Worm (Caenorhabditis elegans) whole organism, L3 larva: ENCODE results near the gene hid-1.

Experiments
- ZK546.5 ChIP-seq: sonication (generic microtip); optimal IDR thresholded peaks from 2 replicates; lab custom pipeline; 2017; ENCODE audit warnings: missing biosample characterization, missing genetic modification characterization
- ama-1 ChIP-seq: fragments of 150-350 bp; optimal IDR thresholded peaks from 2 replicates; lab custom pipeline; 2018
- ceh-16 ChIP-seq: sonication (generic microtip); optimal IDR thresholded peaks from 2 replicates; lab custom pipeline; 2017; ENCODE audit warnings: missing biosample characterization, missing genetic modification characterization
- ceh-28 ChIP-seq: fragments of 150-350 bp; optimal IDR thresholded peaks from 2 replicates; lab custom pipeline; 2014; ENCODE audit warnings: missing biosample characterization, missing genetic modification reagents, missing genetic modification characterization
- ceh-82 ChIP-seq: fragments of 150-350 bp; optimal IDR thresholded peaks from 2 replicates; lab custom pipeline; 2014; ENCODE audit warnings: missing biosample characterization, missing genetic modification characterization
- ceh-9 ChIP-seq: sonication (generic microtip); optimal IDR thresholded peaks from 2 replicates; lab custom pipeline; 2018; ENCODE audit warnings: missing biosample characterization, missing genetic modification characterization
- egl-27 ChIP-seq: sonication (generic microtip); optimal IDR thresholded peaks from 4 replicates; lab custom pipeline; 2017; ENCODE audit warnings: missing biosample characterization, missing genetic modification reagents, missing genetic modification characterization
- egl-5 ChIP-seq: fragments of 150-350 bp; optimal IDR thresholded peaks from 2 replicates; lab custom pipeline; 2017; ENCODE audit warnings: missing biosample characterization, missing genetic modification reagents, missing genetic modification characterization, inconsistent platforms
- elt-1 ChIP-seq: fragments of 150-350 bp; optimal IDR thresholded peaks from 2 replicates; lab custom pipeline; 2014; ENCODE audit warnings: missing biosample characterization, missing genetic modification characterization
- elt-2 ChIP-seq: sonication (generic microtip); optimal IDR thresholded peaks from 2 replicates; lab custom pipeline; 2016; ENCODE audit warnings: missing genetic modification reagents, mild to moderate bottlenecking, missing genetic modification characterization, missing compliant biosample characterization
- elt-3 ChIP-seq, 3 experiments: fragments of 150-350 bp in 1 of 3; sonication (generic microtip) in 2 of 3; optimal IDR thresholded peaks; 2 replicates in 2 of 3; 4 replicates in 1 of 3; lab custom pipeline; 2014 to 2017; ENCODE audit warnings: missing biosample characterization in 3 of 3, missing genetic modification characterization in 3 of 3
- eor-1 ChIP-seq, 2 experiments: fragments of 150-350 bp; optimal IDR thresholded peaks; 2 replicates each; lab custom pipeline; 2014 to 2018; ENCODE audit warnings: missing biosample characterization in 2 of 2, missing genetic modification characterization in 2 of 2
- fkh-10 ChIP-seq: sonication (generic microtip); optimal IDR thresholded peaks from 2 replicates; lab custom pipeline; 2017; ENCODE audit warnings: missing biosample characterization, missing genetic modification reagents, missing genetic modification characterization
- hmg-11 ChIP-seq: sonication (generic microtip); optimal IDR thresholded peaks from 2 replicates; lab custom pipeline; 2016; ENCODE audit warnings: missing genetic modification characterization, missing compliant biosample characterization
- jun-1 ChIP-seq: fragments of 150-350 bp; optimal IDR thresholded peaks from 2 replicates; lab custom pipeline; 2014; ENCODE audit warnings: missing biosample characterization, missing genetic modification reagents, missing genetic modification characterization
- lin-39 ChIP-seq: fragments of 150-350 bp; optimal IDR thresholded peaks from 2 replicates; lab custom pipeline; 2018; ENCODE audit warnings: missing biosample characterization, missing genetic modification reagents, missing genetic modification characterization
- lsy-12 ChIP-seq: sonication (generic microtip); optimal IDR thresholded peaks from 2 replicates; lab custom pipeline; 2016; ENCODE audit warnings: mild to moderate bottlenecking, missing genetic modification characterization, missing compliant biosample characterization
- mdl-1 ChIP-seq: fragments of 150-350 bp; optimal IDR thresholded peaks from 2 replicates; lab custom pipeline; 2014; ENCODE audit warnings: missing biosample characterization, missing genetic modification characterization
- nfya-1 ChIP-seq: sonication (generic microtip); optimal IDR thresholded peaks from 2 replicates; lab custom pipeline; 2017; ENCODE audit warnings: missing genetic modification characterization, mild to moderate bottlenecking, missing compliant biosample characterization, antibody characterized with exemption, moderate library complexity; ENCODE audit not compliant: insufficient read depth
- nhr-11 ChIP-seq: fragments of 150-350 bp; optimal IDR thresholded peaks from 2 replicates; lab custom pipeline; 2014; ENCODE audit warnings: missing biosample characterization, missing genetic modification characterization
- nhr-23 ChIP-seq: fragments of 150-350 bp; optimal IDR thresholded peaks from 2 replicates; lab custom pipeline; 2014; ENCODE audit warnings: missing biosample characterization, missing genetic modification reagents, missing genetic modification characterization
- nhr-237 ChIP-seq: fragments of 150-350 bp; optimal IDR thresholded peaks from 2 replicates; lab custom pipeline; 2014; ENCODE audit warnings: missing biosample characterization, missing genetic modification characterization
- nhr-25 ChIP-seq: sonication (generic microtip); optimal IDR thresholded peaks from 2 replicates; lab custom pipeline; 2017; ENCODE audit warnings: missing biosample characterization, missing genetic modification characterization
- nhr-28 ChIP-seq: fragments of 150-350 bp; optimal IDR thresholded peaks from 2 replicates; lab custom pipeline; 2014; ENCODE audit warnings: missing biosample characterization, missing genetic modification characterization
- nhr-43 ChIP-seq: sonication (generic microtip); optimal IDR thresholded peaks from 2 replicates; lab custom pipeline; 2016; ENCODE audit warnings: mild to moderate bottlenecking, missing genetic modification characterization, missing compliant biosample characterization; ENCODE audit not compliant: poor library complexity, severe bottlenecking
- nhr-67 ChIP-seq: fragments of 150-350 bp; optimal IDR thresholded peaks from 2 replicates; lab custom pipeline; 2014; ENCODE audit warnings: missing biosample characterization, missing genetic modification characterization
- nhr-76 ChIP-seq: fragments of 150-350 bp; sonication (generic microtip); optimal IDR thresholded peaks from 5 replicates; lab custom pipeline; 2014; ENCODE audit warnings: missing biosample characterization, missing genetic modification characterization
- nhr-77 ChIP-seq: fragments of 150-350 bp; optimal IDR thresholded peaks from 2 replicates; lab custom pipeline; 2014; ENCODE audit warnings: missing biosample characterization, missing genetic modification characterization
- pha-4 ChIP-seq: fragments of 150-350 bp; optimal IDR thresholded peaks from 2 replicates; lab custom pipeline; 2014; ENCODE audit warnings: missing biosample characterization, missing genetic modification reagents, missing genetic modification characterization
- pqm-1 ChIP-seq: fragments of 150-350 bp; optimal IDR thresholded peaks from 2 replicates; lab custom pipeline; 2017; ENCODE audit warnings: missing biosample characterization, missing genetic modification characterization, inconsistent platforms
- sea-2 ChIP-seq: fragments of 150-350 bp; sonication (generic microtip); optimal IDR thresholded peaks from 4 replicates; lab custom pipeline; 2014; ENCODE audit warnings: missing biosample characterization, missing genetic modification reagents, missing genetic modification characterization
- skn-1 ChIP-seq: fragments of 150-350 bp; optimal IDR thresholded peaks from 2 replicates; lab custom pipeline; 2014; ENCODE audit warnings: missing biosample characterization, missing genetic modification characterization
- snpc-4 ChIP-seq: fragments of 150-350 bp; optimal IDR thresholded peaks from 2 replicates; lab custom pipeline; 2014; ENCODE audit warnings: missing biosample characterization, missing genetic modification characterization
- unc-39 ChIP-seq: sonication (generic microtip); optimal IDR thresholded peaks from 4 replicates; lab custom pipeline; 2017; ENCODE audit warnings: missing biosample characterization, missing genetic modification characterization
- unc-62 ChIP-seq: fragments of 150-350 bp; sonication (generic microtip); optimal IDR thresholded peaks from 4 replicates; lab custom pipeline; 2014; ENCODE audit warnings: missing biosample characterization, missing genetic modification reagents, missing genetic modification characterization
- zag-1 ChIP-seq: fragments of 150-350 bp; optimal IDR thresholded peaks from 2 replicates; lab custom pipeline; 2014; ENCODE audit warnings: missing biosample characterization, missing genetic modification characterization
- ztf-11 ChIP-seq: fragments of 150-350 bp; optimal IDR thresholded peaks from 2 replicates; lab custom pipeline; 2014; ENCODE audit warnings: missing biosample characterization, missing genetic modification characterization
- ztf-4 ChIP-seq: fragments of 150-350 bp; optimal IDR thresholded peaks from 2 replicates; lab custom pipeline; 2014; ENCODE audit warnings: missing biosample characterization, missing genetic modification characterization

The hid-1 gene

ce11 chrX:2483078-2483477, 5.8 kb upstream of the hid-1 start, which contains the start of gene K02E10.4:
K02E10.4 (plus strand) TSS chrX:2483263.
- TF ChIP-seq nhr-23 (tag; lab: Kevin White, UChicago), result peak; percentile 46
- TF ChIP-seq ztf-4 (tag; lab: Kevin White, UChicago), result no peak

ce11 chrX:2493586-2494175, 4.8 kb downstream of the hid-1 start:
- TF ChIP-seq nhr-28 (tag; lab: Kevin White, UChicago) (no peak), ztf-4 (tag; lab: Kevin White, UChicago) (no peak), egl-5 (tag; lab: Kevin White, UChicago) (no peak), ztf-11 (tag; lab: Kevin White, UChicago) (no peak), mdl-1 (tag; lab: Kevin White, UChicago) (no peak), jun-1 (tag; lab: Kevin White, UChicago) (no peak), pqm-1 (tag; lab: Kevin White, UChicago) (no peak), nfya-1 (tag; lab: Kevin White, UChicago) (no peak), unc-62 (no peak), snpc-4 (no peak), nhr-237 (no peak), unc-39 (tag; lab: Kevin White, UChicago) (no peak), elt-3 (tag; optimal IDR thresholded peaks at IDR 0.05; lab: Kevin White, UChicago) (no peak), elt-2 (tag; lab: Kevin White, UChicago) (no peak), ZK546.5 (tag; lab: Kevin White, UChicago) (no peak), nhr-23 (tag; lab: Kevin White, UChicago) (no peak), nhr-77 (tag; lab: Kevin White, UChicago) (no peak), nhr-67 (no peak)

DNA sequence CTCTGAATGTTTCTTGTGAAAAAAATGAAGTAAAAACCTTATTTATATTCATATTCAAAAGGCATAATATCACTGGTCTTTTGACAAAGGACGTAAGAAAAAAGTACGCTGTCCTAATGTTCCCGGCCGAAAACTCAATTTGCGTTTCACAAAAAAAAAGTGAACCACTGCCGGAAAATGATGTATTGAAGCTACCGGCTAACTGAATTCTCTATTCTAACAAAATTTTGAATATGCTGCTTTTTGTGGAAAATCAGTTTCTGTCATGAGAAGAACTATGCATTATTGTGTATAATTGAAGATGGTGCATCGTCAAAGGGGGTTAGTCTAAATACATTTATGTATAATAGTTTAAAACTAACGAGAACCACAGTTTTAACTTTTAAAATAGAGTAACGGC, 5.4 kb downstream of the hid-1 start:
- TF ChIP-seq fkh-10 (GFP tag; lab: Kevin White, UChicago) (peak; percentile 96), eor-1 (tag; optimal IDR thresholded peaks at IDR 0.05; lab: Kevin White, UChicago) (no peak)

DNA sequence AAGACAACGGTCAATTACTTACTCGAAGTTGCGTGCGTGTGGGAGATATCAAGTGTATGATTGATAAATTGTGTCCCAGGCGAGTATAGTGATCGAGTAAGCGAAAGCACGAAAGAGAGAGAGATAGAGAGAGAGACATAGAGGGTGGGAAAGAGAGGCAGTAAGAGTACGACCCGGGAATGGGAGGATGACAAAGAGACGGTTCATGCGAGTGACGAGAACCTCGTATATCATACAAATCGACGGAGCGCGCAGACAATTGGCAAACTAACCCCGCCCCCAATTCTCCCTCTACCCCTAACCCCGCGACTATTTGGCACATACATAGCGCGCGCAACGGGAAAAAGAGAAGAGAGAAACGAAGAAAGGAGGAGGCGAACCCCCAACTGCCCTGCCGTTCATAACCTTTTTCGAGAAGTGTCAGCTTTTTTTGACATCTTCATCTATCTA, 7.0 kb downstream of the hid-1 start, which contains the start of gene rabr-1:
TSS of gene rabr-1 (plus strand) at position 316 of the 450 bp plus-strand sequence.
- TF ChIP-seq sea-2 (GFP tag; lab: Kevin White, UChicago), result no peak
- TF ChIP-seq pha-4 (tag; lab: Kevin White, UChicago), result peak; percentile 23
- peak; percentile 58 for TF ChIP-seq ceh-16 (tag; lab: Kevin White, UChicago)
- TF ChIP-seq lsy-12 (tag; lab: Kevin White, UChicago), result peak; percentile 45
- no peak for TF ChIP-seq jun-1 (tag; lab: Kevin White, UChicago)
- TF ChIP-seq ceh-9 (tag; lab: Kevin White, UChicago), result no peak
- TF ChIP-seq nhr-11 (tag; lab: Kevin White, UChicago), result no peak
- no peak for TF ChIP-seq ceh-82
- no peak for TF ChIP-seq zag-1 (tag; lab: Kevin White, UChicago)
- no peak for TF ChIP-seq ztf-11 (tag; lab: Kevin White, UChicago)
- no peak for TF ChIP-seq skn-1 (tag; lab: Kevin White, UChicago)
- TF ChIP-seq nhr-43, result peak; percentile 21
- TF ChIP-seq elt-1 (tag; lab: Kevin White, UChicago), result no peak
- peak; percentile 14 for TF ChIP-seq elt-2 (tag; lab: Kevin White, UChicago)
- TF ChIP-seq nhr-23 (tag; lab: Kevin White, UChicago), result peak; percentile 49
- no peak for TF ChIP-seq egl-5 (tag; lab: Kevin White, UChicago)
- no peak for TF ChIP-seq ztf-4 (tag; lab: Kevin White, UChicago)
- TF ChIP-seq ceh-28 (tag; lab: Kevin White, UChicago), result peak; percentile 44
- TF ChIP-seq nhr-25 (tag; lab: Kevin White, UChicago), result peak; percentile 76
- no peak for TF ChIP-seq elt-3 (tag; optimal IDR thresholded peaks at IDR 0.05; lab: Kevin White, UChicago)
- no peak for TF ChIP-seq unc-39 (tag; lab: Kevin White, UChicago)
- TF ChIP-seq ZK546.5 (tag; lab: Kevin White, UChicago), result no peak
- TF ChIP-seq ama-1 (lab: Kevin White, UChicago), result no peak
- no peak for TF ChIP-seq egl-27 (tag; lab: Kevin White, UChicago)
- TF ChIP-seq lin-39 (tag; lab: Kevin White, UChicago), result peak; percentile 10
- TF ChIP-seq fkh-10 (GFP tag; lab: Kevin White, UChicago), result no peak
- peak; percentile 51 for TF ChIP-seq hmg-11 (tag; lab: Kevin White, UChicago)
- TF ChIP-seq nhr-76 (tag; lab: Kevin White, UChicago), result no peak
- no peak for TF ChIP-seq nhr-67
- TF ChIP-seq mdl-1 (tag; lab: Kevin White, UChicago), result no peak
- no peak for TF ChIP-seq nhr-237
- TF ChIP-seq, all 47 proteins: peak for 10
